Fruit fly (Drosophila melanogaster): ENCODE results near the gene CG5418.
A peak's percentile ranks its signal among the peaks of the same experiment; 100 is the strongest.

CG5418 gene

DNA sequence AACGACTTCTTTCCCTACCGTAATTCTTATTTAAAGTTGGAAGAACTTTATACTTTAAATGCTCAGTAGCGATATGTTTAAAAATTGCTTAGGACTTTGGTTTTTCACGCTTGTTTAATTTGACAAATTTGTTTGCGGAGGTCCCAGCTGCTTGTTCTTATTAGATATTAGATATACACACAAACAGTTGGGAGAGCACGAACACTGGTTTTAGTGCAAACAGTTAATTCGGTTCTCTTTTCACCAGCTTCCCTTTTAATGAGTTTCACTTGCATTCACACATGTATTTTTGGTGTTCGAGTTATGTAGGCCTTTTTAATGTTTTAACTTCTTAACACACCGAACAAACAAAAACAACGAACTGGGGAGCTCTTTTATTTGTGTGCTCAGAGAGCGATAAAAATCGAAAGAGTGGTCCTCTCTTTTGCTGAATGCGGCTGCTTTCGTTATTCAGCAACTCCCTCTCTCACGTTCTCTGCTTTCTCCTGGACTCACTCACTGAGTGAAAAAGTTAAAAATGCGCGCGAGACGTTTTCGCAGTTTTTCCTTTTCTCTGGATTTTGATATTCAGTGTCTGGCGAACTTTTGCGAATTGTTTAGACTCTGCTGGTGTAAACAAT is 29.8 kb upstream of the CG5418 start (continued):
- no peak for TF ChIP-seq pros (GFP tag; optimal IDR thresholded peaks at IDR 0.05)
- TF ChIP-seq CG32767 (GFP tag; IDR thresholded peaks at IDR 0.05) = peak; percentile 58; the same call in 1 of the 2 replicates
- TF ChIP-seq cad (GFP tag; optimal IDR thresholded peaks at IDR 0.05) = no peak
- TF ChIP-seq dm (GFP tag; optimal IDR thresholded peaks at IDR 0.05) = no peak
- TF ChIP-seq onecut (GFP tag; IDR thresholded peaks at IDR 0.05) = no peak
- peak; percentile 53 for TF ChIP-seq nom (GFP tag; optimal IDR thresholded peaks at IDR 0.05)
- no peak for TF ChIP-seq HLHmδ (GFP tag; optimal IDR thresholded peaks at IDR 0.05)
- no peak for TF ChIP-seq Lhr (GFP tag; optimal IDR thresholded peaks at IDR 0.05)
- TF ChIP-seq Side (GFP tag; optimal IDR thresholded peaks at IDR 0.05) = peak; percentile 7
- TF ChIP-seq CG8478 (optimal IDR thresholded peaks at IDR 0.05) = no peak
- no peak for TF ChIP-seq pb (GFP tag; optimal IDR thresholded peaks at IDR 0.05)
- peak; percentile 5 for TF ChIP-seq CG8089 (GFP tag; optimal IDR thresholded peaks at IDR 0.05)
- TF ChIP-seq grn (GFP tag; optimal IDR thresholded peaks at IDR 0.05) = no peak
- peak; percentile 79 for TF ChIP-seq CG3163 (GFP tag; optimal IDR thresholded peaks at IDR 0.05)

- no peak for TF ChIP-seq D19B (GFP tag; optimal IDR thresholded peaks at IDR 0.05)
- TF ChIP-seq CG6854 (GFP tag; optimal IDR thresholded peaks at IDR 0.05) = no peak
- TF ChIP-seq Pdp1 (GFP tag; optimal IDR thresholded peaks at IDR 0.05) = peak in 1 of 2 experiments; percentile 92
- peak; percentile 7 for TF ChIP-seq CG13296 (GFP tag; optimal IDR thresholded peaks at IDR 0.05)
- no peak for TF ChIP-seq CG18764 (GFP tag; optimal IDR thresholded peaks at IDR 0.05)
These were observed 28.7 kb upstream of the CG5418 start for dm6 chr2L:12481758-12482157.

DNA sequence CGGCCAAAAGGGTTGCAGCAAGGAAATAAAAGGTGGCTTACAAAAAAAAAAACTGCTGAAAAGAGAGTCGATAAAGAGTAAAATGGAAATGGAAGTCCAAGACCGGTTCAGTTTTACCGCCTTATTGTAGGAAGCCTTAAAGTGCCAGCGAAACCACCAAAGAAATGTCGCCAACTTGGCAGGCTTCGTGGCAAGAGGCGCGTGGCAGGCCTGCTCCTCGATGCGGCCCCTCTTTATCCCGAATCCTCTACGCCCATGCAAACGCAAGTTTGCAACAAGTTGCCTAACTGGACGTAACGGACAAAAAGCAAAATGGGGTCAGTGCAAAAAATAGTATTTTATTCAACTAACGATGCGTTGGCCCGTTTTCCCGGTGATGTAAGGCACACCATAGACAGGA is 27.8 kb upstream of the CG5418 start:
- TF ChIP-seq Drgx (GFP tag; IDR thresholded peaks at IDR 0.05) (peak; percentile 31; the same call in 1 of the 2 replicates), Optix (GFP tag; IDR thresholded peaks at IDR 0.05) (0 out of 3 replicates have a peak, but pooled peaks have one; percentile 30), pnt (GFP tag; optimal IDR thresholded peaks at IDR 0.05) (no peak)

- peak; percentile 48 for TF ChIP-seq sd (tag; optimal IDR thresholded peaks at IDR 0.05)
- TF ChIP-seq Bteb2 (GFP tag; optimal IDR thresholded peaks at IDR 0.05) = no peak
These were observed 27.0 kb upstream of the CG5418 start for dm6 chr2L:12479994-12480393.

dm6 chr2L:12478494-12478893 is 25.5 kb upstream of the CG5418 start:
- TF ChIP-seq fd96Cb (tag; optimal IDR thresholded peaks at IDR 0.05) (no peak), CG30403 (GFP tag; optimal IDR thresholded peaks at IDR 0.05) (no peak), cad (GFP tag; optimal IDR thresholded peaks at IDR 0.05) (peak; percentile 75), CG18619 (GFP tag; optimal IDR thresholded peaks at IDR 0.05) (no peak), Mes4 (GFP tag; optimal IDR thresholded peaks at IDR 0.05) (no peak), tll (GFP tag; optimal IDR thresholded peaks at IDR 0.05) (peak in 1 of 2 experiments; percentile 91), Jarid2 (GFP tag; optimal IDR thresholded peaks at IDR 0.05) (no peak), slou (GFP tag; optimal IDR thresholded peaks at IDR 0.05) (no peak), usp (GFP tag; optimal IDR thresholded peaks at IDR 0.05) (no peak), CG15479 (GFP tag; optimal IDR thresholded peaks at IDR 0.05) (peak; percentile 22), Nf-YC (tag; optimal IDR thresholded peaks at IDR 0.05) (no peak), sens (GFP tag) (peak; percentile 46), Blimp-1 (GFP tag; optimal IDR thresholded peaks at IDR 0.05) (peak; percentile 20), Dll (GFP tag; IDR thresholded peaks at IDR 0.05; ENCODE audit: partially characterized antibody) (no peak), MTF-1 (GFP tag; optimal IDR thresholded peaks at IDR 0.05; ENCODE audit: borderline replicate concordance) (no peak)
